Fruit fly (Drosophila melanogaster): ENCODE results near the gene Sarm.
A peak's percentile ranks its signal among the peaks of the same experiment; 100 is the strongest.

Gene Sarm

DNA sequence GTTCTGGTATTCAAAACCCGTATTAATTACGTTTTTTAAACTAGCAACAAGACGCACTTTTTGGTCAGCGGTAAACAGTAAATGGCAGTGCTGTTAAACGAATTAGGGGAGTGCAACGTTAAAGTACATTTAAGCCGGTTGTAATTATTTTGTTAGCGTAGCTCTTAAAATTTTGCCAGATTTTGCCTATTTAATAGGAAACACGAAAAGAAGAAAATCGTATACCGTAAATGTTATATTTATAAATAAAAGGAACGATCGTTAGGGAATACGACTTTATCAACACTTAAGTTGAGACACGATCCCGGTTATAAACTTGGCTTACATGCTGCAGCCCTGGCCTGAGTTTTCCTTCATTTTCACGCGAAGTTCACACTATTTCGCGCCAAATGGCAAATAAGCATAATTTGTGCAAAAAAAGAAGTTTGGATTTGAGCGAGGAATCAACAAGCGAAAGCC, 73.8 kb downstream of the Sarm start, which contains the start of the genes Setx and mus301 (continued):
- TF ChIP-seq CG13624 (GFP tag; optimal IDR thresholded peaks at IDR 0.05) (peak; percentile 91), CG11695 (GFP tag; IDR thresholded peaks at IDR 0.05) (peak; percentile 59), Asciz (GFP tag; optimal IDR thresholded peaks at IDR 0.05) (peak; percentile 40), CG6813 (GFP tag; optimal IDR thresholded peaks at IDR 0.05) (no peak), CG2199 (GFP tag; IDR thresholded peaks at IDR 0.05) (0 out of 3 replicates have a peak, but pooled peaks have one; percentile 20), sug (tag; optimal IDR thresholded peaks at IDR 0.05) (peak; percentile 82), CG4282 (GFP tag; optimal IDR thresholded peaks at IDR 0.05) (peak; percentile 83), gem (tag; optimal IDR thresholded peaks at IDR 0.05) (peak; percentile 83), Aef1 (GFP tag; IDR thresholded peaks at IDR 0.05) (peak; percentile 75), CG16815 (GFP tag; optimal IDR thresholded peaks at IDR 0.05) (peak; percentile 70), hkb (optimal IDR thresholded peaks at IDR 0.05) (peak; percentile 92), hkb (GFP tag; IDR thresholded peaks at IDR 0.05) (peak; percentile 54; the same call in 1 of the 2 replicates), CG8089 (GFP tag; optimal IDR thresholded peaks at IDR 0.05) (peak; percentile 75), CG5953 (GFP tag; IDR thresholded peaks at IDR 0.05) (no peak), CG17328 (GFP tag; IDR thresholded peaks at IDR 0.05) (peak; percentile 63), CG1603 (tag; optimal IDR thresholded peaks at IDR 0.05) (peak; percentile 63), Lpt (GFP tag; optimal IDR thresholded peaks at IDR 0.05) (no peak), grau (tag; optimal IDR thresholded peaks at IDR 0.05) (peak; percentile 75), Hmx (GFP tag; optimal IDR thresholded peaks at IDR 0.05) (peak; percentile 59), B-H2 (GFP tag; optimal IDR thresholded peaks at IDR 0.05) (peak; percentile 75), CG4424 (GFP tag; optimal IDR thresholded peaks at IDR 0.05) (peak; percentile 85), CG17361 (GFP tag; IDR thresholded peaks at IDR 0.05) (no peak; the same call in 2 of the 3 replicates), CG11085 (GFP tag; IDR thresholded peaks at IDR 0.05) (peak; percentile 83), CG33213 (GFP tag; optimal IDR thresholded peaks at IDR 0.05) (peak; percentile 90), CG14710 (tag; optimal IDR thresholded peaks at IDR 0.05) (peak; percentile 91), CG10366 (GFP tag; IDR thresholded peaks at IDR 0.05) (peak; percentile 65), prd (optimal IDR thresholded peaks at IDR 0.05) (no peak), prd (GFP tag; IDR thresholded peaks at IDR 0.05) (peak; percentile 84), eve (GFP tag; optimal IDR thresholded peaks at IDR 0.05) (no peak), CG9727 (GFP tag; optimal IDR thresholded peaks at IDR 0.05) (peak; percentile 82), disco-r (GFP tag; optimal IDR thresholded peaks at IDR 0.05) (peak; percentile 64), CG13775 (GFP tag; optimal IDR thresholded peaks at IDR 0.05) (peak; percentile 84), onecut (GFP tag; IDR thresholded peaks at IDR 0.05) (no peak; the same call in 1 of the 2 replicates), trh (GFP tag; optimal IDR thresholded peaks at IDR 0.05) (peak; percentile 69), CG12236 (GFP tag; optimal IDR thresholded peaks at IDR 0.05) (peak; percentile 53), ERR (GFP tag; optimal IDR thresholded peaks at IDR 0.05) (peak; percentile 60), exex (tag; optimal IDR thresholded peaks at IDR 0.05) (no peak), CG7786 (GFP tag; optimal IDR thresholded peaks at IDR 0.05) (peak; percentile 83), Spps (tag; optimal IDR thresholded peaks at IDR 0.05) (peak; percentile 40), CG16863 (GFP tag; optimal IDR thresholded peaks at IDR 0.05) (peak; percentile 68), kni (GFP tag; optimal IDR thresholded peaks at IDR 0.05) (no peak), CG1233 (GFP tag; optimal IDR thresholded peaks at IDR 0.05) (peak; percentile 49), CG16813 (GFP tag; IDR thresholded peaks at IDR 0.05; ENCODE audit: partially characterized antibody) (no peak), gcm2 (GFP tag; optimal IDR thresholded peaks at IDR 0.05) (peak; percentile 44), cas (GFP tag; IDR thresholded peaks at IDR 0.05) (peak; percentile 51; the same call in 1 of the 2 replicates), slbo (GFP tag; IDR thresholded peaks at IDR 0.05) (peak; percentile 90), Pdp1 (GFP tag; optimal IDR thresholded peaks at IDR 0.05) (peak; percentile 82 to 88), tup (GFP tag; optimal IDR thresholded peaks at IDR 0.05) (peak; percentile 70), org-1 (GFP tag; optimal IDR thresholded peaks at IDR 0.05) (peak; percentile 5), peb (GFP tag; IDR thresholded peaks at IDR 0.05) (no peak; the same call in 1 of the 2 replicates), CG11247 (GFP tag; IDR thresholded peaks at IDR 0.05) (peak; percentile 67)

Measured in whole organism, embryonic.